Worm (Caenorhabditis elegans): ENCODE results near the gene C31H2.4.

DNA sequence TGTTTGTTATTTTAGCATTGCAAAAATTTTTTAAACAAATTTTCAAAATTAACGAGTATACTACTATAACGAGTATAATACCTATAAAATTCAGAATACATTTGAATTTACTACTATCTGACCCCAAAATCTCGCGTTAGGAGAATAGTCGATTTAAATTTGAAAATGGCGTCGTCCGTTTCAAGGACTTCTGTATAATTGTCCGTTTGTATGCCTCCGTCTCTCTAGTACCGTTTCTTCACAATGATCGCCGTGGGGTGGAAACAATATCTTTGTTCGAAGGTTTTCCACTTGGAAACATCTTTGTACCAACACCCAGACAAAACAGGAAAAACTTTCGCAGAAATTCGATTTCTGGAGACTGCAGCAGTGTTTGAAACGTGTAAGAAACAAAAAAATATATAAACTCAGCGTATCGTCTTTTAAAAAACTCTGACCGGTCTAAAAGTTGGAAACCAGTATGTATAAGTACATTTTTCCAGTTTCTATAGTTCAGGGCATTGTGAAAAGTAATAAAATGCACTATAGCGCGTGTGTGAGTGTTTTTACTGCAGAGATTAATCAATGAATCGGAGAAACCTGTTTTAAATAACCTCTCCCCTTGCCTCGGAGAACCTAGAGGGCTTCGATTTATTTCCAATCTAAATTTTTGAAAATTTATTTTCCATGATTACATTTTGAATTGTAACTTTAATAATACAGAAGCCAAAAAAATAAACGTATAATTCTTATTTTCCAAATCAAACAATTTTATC lies 21.6 kb downstream of the C31H2.4 start:
- TF ChIP-seq ceh-39 (tag; optimal IDR thresholded peaks at IDR 0.05) (no peak), nhr-237 (tag; optimal IDR thresholded peaks at IDR 0.05) (no peak), elt-1 (tag; optimal IDR thresholded peaks at IDR 0.05; ENCODE audit: borderline replicate concordance, insufficient read depth) (no peak), snpc-4 (tag; optimal IDR thresholded peaks at IDR 0.05) (no peak), lin-13 (tag; optimal IDR thresholded peaks at IDR 0.05) (no peak), unc-62 (GFP tag; optimal IDR thresholded peaks at IDR 0.05) (no peak), nhr-12 (tag; optimal IDR thresholded peaks at IDR 0.05) (no peak), lsy-2 (tag; optimal IDR thresholded peaks at IDR 0.05) (no peak), mab-5 (tag; optimal IDR thresholded peaks at IDR 0.05) (no peak)

All from whole organism, mixed stage, embryonic.